Worm (Caenorhabditis elegans) whole organism, late embryonic: ENCODE results near the gene ZK892.4.
A peak's percentile ranks its signal among the peaks of the same experiment; 100 is the strongest.
"Not testable (repeated sequence)": the region's sequence is repeated elsewhere in the genome, so short reads cannot be mapped to it uniquely, and the experiment has no call there.

ENCODE experiments used
- C08G9.2 ChIP-seq: sonication (generic microtip); optimal IDR thresholded peaks from 2 replicates; lab custom pipeline; 2016; ENCODE audit warnings: mild to moderate bottlenecking, missing genetic modification characterization, moderate library complexity, missing compliant biosample characterization
- C38D4.7 ChIP-seq: fragments of 200-800 bp; sonication (Bioruptor generic); optimal IDR thresholded peaks from 2 replicates; lab custom pipeline; 2018; ENCODE audit warnings: mild to moderate bottlenecking, missing genetic modification characterization, moderate library complexity, missing compliant biosample characterization
- K02D7.2 ChIP-seq: sonication (generic microtip); optimal IDR thresholded peaks from 2 replicates; lab custom pipeline; 2017; ENCODE audit warnings: mild to moderate bottlenecking, missing genetic modification characterization, missing compliant biosample characterization
- T23F11.4 ChIP-seq: fragments of 200-800 bp; sonication (Bioruptor generic); optimal IDR thresholded peaks from 2 replicates; lab custom pipeline; 2018; ENCODE audit warnings: mild to moderate bottlenecking, missing genetic modification characterization, missing compliant biosample characterization
- Y22D7AL.16 ChIP-seq: sonication (generic microtip); optimal IDR thresholded peaks from 2 replicates; lab custom pipeline; 2016; ENCODE audit warnings: missing genetic modification characterization, missing compliant biosample characterization
- ama-1 ChIP-seq: fragments of 150-350 bp; optimal IDR thresholded peaks from 2 replicates; lab custom pipeline; 2014
- ceh-14 ChIP-seq: sonication (generic microtip); optimal IDR thresholded peaks from 2 replicates; lab custom pipeline; 2016; ENCODE audit warnings: missing genotype, missing genetic modification characterization, missing compliant biosample characterization
- ceh-18 ChIP-seq: sonication (generic microtip); optimal IDR thresholded peaks from 2 replicates; lab custom pipeline; 2016; ENCODE audit warnings: missing genetic modification characterization, missing compliant biosample characterization
- ceh-19 ChIP-seq: fragments of 200-800 bp; sonication (Bioruptor generic); optimal IDR thresholded peaks from 2 replicates; lab custom pipeline; 2018; ENCODE audit warnings: mild to moderate bottlenecking, missing genetic modification characterization, missing compliant biosample characterization
- ceh-22 ChIP-seq: sonication (generic microtip); optimal IDR thresholded peaks from 2 replicates; lab custom pipeline; 2017; ENCODE audit warnings: missing biosample characterization, missing genetic modification characterization
- ceh-30 ChIP-seq: fragments of 150-350 bp; optimal IDR thresholded peaks from 2 replicates; lab custom pipeline; 2014; ENCODE audit warnings: missing biosample characterization, missing genetic modification characterization
- ceh-31 ChIP-seq: sonication (generic microtip); optimal IDR thresholded peaks from 2 replicates; lab custom pipeline; 2016; ENCODE audit warnings: missing genetic modification characterization, missing compliant biosample characterization
- ceh-6 ChIP-seq: fragments of 200-800 bp; sonication (Bioruptor generic); optimal IDR thresholded peaks from 2 replicates; lab custom pipeline; 2018; ENCODE audit warnings: mild to moderate bottlenecking, missing genetic modification characterization, missing compliant biosample characterization
- dmd-4 ChIP-seq: sonication (generic microtip); optimal IDR thresholded peaks from 2 replicates; lab custom pipeline; 2016; ENCODE audit warnings: borderline replicate concordance, missing genetic modification characterization, missing compliant biosample characterization
- elt-2 ChIP-seq: sonication (generic microtip); optimal IDR thresholded peaks from 2 replicates; lab custom pipeline; 2016; ENCODE audit warnings: missing genetic modification reagents, missing genetic modification characterization, missing compliant biosample characterization
- eyg-1 ChIP-seq: sonication (generic microtip); optimal IDR thresholded peaks from 2 replicates; lab custom pipeline; 2016; ENCODE audit warnings: missing genotype, missing genetic modification characterization, missing compliant biosample characterization
- fax-1 ChIP-seq: sonication (generic microtip); optimal IDR thresholded peaks from 2 replicates; lab custom pipeline; 2016; ENCODE audit warnings: missing genotype, missing genetic modification characterization, missing compliant biosample characterization
- fkh-6 ChIP-seq: sonication (generic microtip); optimal IDR thresholded peaks from 2 replicates; lab custom pipeline; 2016; ENCODE audit warnings: missing genetic modification characterization, missing compliant biosample characterization
- gmeb-2 ChIP-seq: sonication (generic microtip); optimal IDR thresholded peaks from 2 replicates; lab custom pipeline; 2016; ENCODE audit warnings: missing genetic modification characterization, inconsistent platforms, missing compliant biosample characterization
- hlh-13 ChIP-seq: fragments of 200-800 bp; sonication (Bioruptor generic); optimal IDR thresholded peaks from 2 replicates; lab custom pipeline; 2018; ENCODE audit warnings: mild to moderate bottlenecking, missing genetic modification characterization, missing compliant biosample characterization
- hlh-15 ChIP-seq: sonication (generic microtip); optimal IDR thresholded peaks from 2 replicates; lab custom pipeline; 2016; ENCODE audit warnings: missing genetic modification characterization, missing compliant biosample characterization
- hlh-30 ChIP-seq: sonication (generic microtip); optimal IDR thresholded peaks from 2 replicates; lab custom pipeline; 2017; ENCODE audit warnings: antibody characterized with exemption, missing genetic modification characterization, missing compliant biosample characterization; ENCODE audit not compliant: insufficient read depth
- hlh-8 ChIP-seq: sonication (generic microtip); optimal IDR thresholded peaks from 2 replicates; lab custom pipeline; 2016; ENCODE audit warnings: missing genotype, missing genetic modification characterization, missing compliant biosample characterization
- lim-6 ChIP-seq: sonication (generic microtip); optimal IDR thresholded peaks from 2 replicates; lab custom pipeline; 2016; ENCODE audit warnings: missing genetic modification characterization, missing compliant biosample characterization
- nfya-1 ChIP-seq: sonication (generic microtip); optimal IDR thresholded peaks from 2 replicates; lab custom pipeline; 2017; ENCODE audit warnings: missing genetic modification characterization, mild to moderate bottlenecking, missing compliant biosample characterization, antibody characterized with exemption, moderate library complexity
- nhr-11 ChIP-seq: fragments of 150-350 bp; optimal IDR thresholded peaks from 2 replicates; lab custom pipeline; 2014; ENCODE audit warnings: missing biosample characterization, missing genetic modification characterization
- npax-4 ChIP-seq: sonication (generic microtip); optimal IDR thresholded peaks from 2 replicates; lab custom pipeline; 2016; ENCODE audit warnings: missing genetic modification characterization, missing compliant biosample characterization
- pag-3 ChIP-seq: sonication (generic microtip); optimal IDR thresholded peaks from 2 replicates; lab custom pipeline; 2016; ENCODE audit warnings: missing compliant biosample characterization, missing genetic modification characterization, borderline replicate concordance
- pat-9 ChIP-seq: fragments of 200-800 bp; sonication (Bioruptor generic); optimal IDR thresholded peaks from 2 replicates; lab custom pipeline; 2018; ENCODE audit warnings: mild to moderate bottlenecking, missing genetic modification characterization, moderate library complexity, missing compliant biosample characterization
- pax-1 ChIP-seq: fragments of 150-350 bp; optimal IDR thresholded peaks from 2 replicates; lab custom pipeline; 2014; ENCODE audit warnings: missing biosample characterization, missing genetic modification characterization
- pha-4 ChIP-seq: fragments of 150-350 bp; optimal IDR thresholded peaks from 2 replicates; lab custom pipeline; 2018; ENCODE audit warnings: missing biosample characterization, missing genetic modification reagents, missing genetic modification characterization
- pros-1 ChIP-seq: fragments of 150-350 bp; optimal IDR thresholded peaks from 2 replicates; lab custom pipeline; 2014; ENCODE audit warnings: missing biosample characterization, missing genetic modification reagents, missing genetic modification characterization
- ref-2 ChIP-seq: sonication (generic microtip); optimal IDR thresholded peaks from 2 replicates; lab custom pipeline; 2016; ENCODE audit warnings: missing genetic modification characterization, missing compliant biosample characterization
- sdc-2 ChIP-seq: sonication (generic microtip); optimal IDR thresholded peaks from 2 replicates; lab custom pipeline; 2016; ENCODE audit warnings: missing genotype, missing genetic modification characterization, missing compliant biosample characterization
- sox-4 ChIP-seq: sonication (generic microtip); optimal IDR thresholded peaks from 2 replicates; lab custom pipeline; 2017; ENCODE audit warnings: mild to moderate bottlenecking, missing genetic modification characterization, inconsistent platforms, missing compliant biosample characterization
- tbx-2 ChIP-seq: sonication (generic microtip); optimal IDR thresholded peaks from 2 replicates; lab custom pipeline; 2016; ENCODE audit warnings: missing genetic modification characterization, missing compliant biosample characterization
- ttx-3 ChIP-seq: sonication (generic microtip); optimal IDR thresholded peaks from 2 replicates; lab custom pipeline; 2016; ENCODE audit warnings: missing genetic modification reagents, missing genetic modification characterization, missing compliant biosample characterization
- unc-86 ChIP-seq: sonication (generic microtip); optimal IDR thresholded peaks from 2 replicates; lab custom pipeline; 2016; ENCODE audit warnings: missing genetic modification characterization, missing compliant biosample characterization
- zip-5 ChIP-seq: sonication (generic microtip); optimal IDR thresholded peaks from 2 replicates; lab custom pipeline; 2016; ENCODE audit warnings: missing genetic modification characterization, missing compliant biosample characterization
- ztf-16 ChIP-seq: sonication (generic microtip); optimal IDR thresholded peaks from 2 replicates; lab custom pipeline; 2017; ENCODE audit warnings: missing genetic modification characterization, missing compliant biosample characterization

Gene ZK892.4

DNA sequence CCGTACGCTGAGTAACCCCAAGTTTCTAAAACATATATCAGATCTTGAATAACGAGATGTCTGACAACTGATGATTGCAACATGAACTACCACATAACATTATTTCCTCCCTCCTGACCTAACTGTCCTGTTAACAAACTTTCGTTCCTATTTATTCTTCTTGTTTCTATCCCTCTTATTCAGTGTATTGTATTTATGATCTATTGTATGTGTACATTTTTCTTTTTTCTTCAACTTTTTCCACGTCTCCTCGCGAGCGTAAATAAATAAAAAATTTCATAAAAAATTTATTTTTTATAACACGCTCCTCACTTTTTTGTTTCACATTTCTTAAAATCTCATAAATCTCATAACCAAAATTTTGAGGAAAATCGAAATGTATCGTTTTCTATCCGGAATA lies at the start of gene ZK892.4:
ZK892.4 (plus strand) TSS at position 301 of the 400 bp plus-strand sequence.
- not testable (repeated sequence) for TF ChIP-seq dmd-4 (tag; lab: Kevin White, UChicago); T23F11.4 (GFP tag; lab: Kevin White, UChicago); ama-1 (lab: Kevin White, UChicago)
- TF ChIP-seq, all 69 proteins: peak for 0; not testable (repeated sequence) for 69

- peak; percentile 10 for TF ChIP-seq ref-2 (tag; lab: Kevin White, UChicago)
- peak; percentile 23 for TF ChIP-seq nfya-1
- TF ChIP-seq hlh-30 (tag; lab: Kevin White, UChicago), result peak; percentile 36
- TF ChIP-seq ceh-30 (tag; lab: Kevin White, UChicago), result no peak
- peak; percentile 12 for TF ChIP-seq tbx-2 (tag; lab: Kevin White, UChicago)
- TF ChIP-seq, all 69 proteins: peak for 4
These were observed 46.2 kb upstream of the ZK892.4 start for ce11 chrII:9960127-9960526.

DNA sequence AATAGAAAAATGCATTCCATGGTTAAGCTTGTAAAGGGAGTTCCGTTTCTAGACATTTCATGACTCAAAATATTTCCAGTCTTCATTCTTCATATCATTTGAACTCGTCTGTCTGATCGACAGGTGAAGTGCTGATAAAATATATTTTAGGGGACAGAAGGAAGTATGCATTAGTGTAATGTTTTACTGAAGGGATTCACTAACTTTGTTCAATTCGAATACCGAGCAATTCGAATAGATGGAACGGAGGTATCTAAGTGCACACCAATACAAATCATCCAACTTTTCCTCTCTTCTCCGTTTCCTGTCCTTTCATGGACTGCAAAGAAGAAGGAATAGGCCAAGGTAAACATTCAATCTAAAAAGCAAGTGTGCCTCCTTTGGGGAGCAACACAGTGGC lies 42.6 kb upstream of the ZK892.4 start:
- TF ChIP-seq nhr-11 (tag; lab: Kevin White, UChicago) (no peak), hlh-15 (tag; lab: Kevin White, UChicago) (no peak), fkh-6 (tag; lab: Kevin White, UChicago) (no peak), C08G9.2 (tag; lab: Kevin White, UChicago) (no peak), sdc-2 (no peak), pros-1 (no peak), lim-6 (tag; lab: Kevin White, UChicago) (no peak), ztf-16 (no peak), ama-1 (lab: Kevin White, UChicago) (no peak), sox-4 (tag; lab: Kevin White, UChicago) (no peak), T23F11.4 (GFP tag; lab: Kevin White, UChicago) (no peak), ceh-6 (GFP tag; lab: Kevin White, UChicago) (no peak), npax-4 (tag; lab: Kevin White, UChicago) (no peak), ttx-3 (tag; lab: Kevin White, UChicago) (no peak), Y22D7AL.16 (no peak)

ce11 chrII:9965325-9965724 lies 41.0 kb upstream of the ZK892.4 start:
- TF ChIP-seq ceh-22 (tag; lab: Kevin White, UChicago) (no peak), fax-1 (tag; lab: Kevin White, UChicago) (no peak), unc-86 (no peak), dmd-4 (tag; lab: Kevin White, UChicago) (no peak), pag-3 (tag; lab: Kevin White, UChicago) (no peak), hlh-8 (no peak), ceh-6 (GFP tag; lab: Kevin White, UChicago) (no peak), ceh-19 (no peak)

DNA sequence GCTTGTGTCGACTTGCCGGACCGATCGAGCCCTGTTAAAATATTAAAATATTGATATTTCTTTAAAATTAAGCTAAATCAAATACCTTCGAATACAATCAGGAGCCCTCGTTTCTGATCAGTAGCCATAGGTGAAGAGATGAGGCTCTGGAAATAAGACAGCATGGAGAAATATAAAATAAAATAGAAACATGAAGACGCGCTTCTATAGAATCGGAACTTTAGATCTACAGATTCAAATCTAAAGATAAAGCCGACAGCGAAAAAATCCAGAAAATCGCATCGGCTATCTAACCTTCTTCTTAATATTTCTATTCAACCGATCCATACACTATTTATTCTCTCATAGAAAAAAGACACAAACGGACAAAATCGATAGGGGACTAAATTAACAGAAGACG lies 39.4 kb upstream of the ZK892.4 start, which contains the start of gene dtmk-1:
dtmk-1 (minus strand) TSS at position 146 of the 400 bp plus-strand sequence.
- TF ChIP-seq ref-2 (tag; lab: Kevin White, UChicago) (no peak), gmeb-2 (tag; lab: Kevin White, UChicago) (no peak), hlh-13 (GFP tag; lab: Kevin White, UChicago) (no peak), C08G9.2 (tag; lab: Kevin White, UChicago) (no peak), pha-4 (tag; lab: Kevin White, UChicago) (no peak), dmd-4 (tag; lab: Kevin White, UChicago) (no peak), sox-4 (tag; lab: Kevin White, UChicago) (no peak), ceh-30 (tag; lab: Kevin White, UChicago) (no peak)

ce11 chrII:9967999-9968706 lies 38.2 kb upstream of the ZK892.4 start, which contains the start of the genes R53.4 and psf-1:
R53.4 (minus strand) TSS chrII:9968049.
psf-1 (plus strand) TSS chrII:9968673.
- no peak for TF ChIP-seq nfya-1
- TF ChIP-seq pat-9 (tag; lab: Kevin White, UChicago), result no peak
- no peak for TF ChIP-seq npax-4 (tag; lab: Kevin White, UChicago)
- TF ChIP-seq pax-1, result no peak
- TF ChIP-seq T23F11.4 (GFP tag; lab: Kevin White, UChicago), result no peak
- peak; percentile 83 for TF ChIP-seq tbx-2 (tag; lab: Kevin White, UChicago)
- TF ChIP-seq zip-5 (tag; lab: Kevin White, UChicago), result no peak
- TF ChIP-seq C08G9.2 (tag; lab: Kevin White, UChicago), result peak; percentile 74
- TF ChIP-seq ceh-31 (tag; lab: Kevin White, UChicago), result peak; percentile 86
- TF ChIP-seq elt-2 (tag; lab: Kevin White, UChicago), result peak; percentile 20
- no peak for TF ChIP-seq ceh-18 (tag; lab: Kevin White, UChicago)
- TF ChIP-seq eyg-1 (tag; lab: Kevin White, UChicago), result no peak
- TF ChIP-seq C38D4.7 (GFP tag; lab: Kevin White, UChicago), result no peak
- no peak for TF ChIP-seq K02D7.2 (tag; lab: Kevin White, UChicago)
- no peak for TF ChIP-seq ttx-3 (tag; lab: Kevin White, UChicago)
- TF ChIP-seq fkh-6 (tag; lab: Kevin White, UChicago), result no peak
- no peak for TF ChIP-seq ceh-14 (tag; lab: Kevin White, UChicago)
